Worm (Caenorhabditis elegans) whole organism, L1 larva: ENCODE results near the gene T01D3.3.

Experiments used
- ama-1 ChIP-seq: fragments of 150-350 bp; optimal IDR thresholded peaks from 2 replicates; lab custom pipeline; 2014
- blmp-1 ChIP-seq: fragments of 150-350 bp; optimal IDR thresholded peaks from 2 replicates; lab custom pipeline; 2014; ENCODE audit warnings: missing biosample characterization, missing genetic modification characterization
- ceh-63 ChIP-seq: fragments of 200-800 bp; sonication (Bioruptor generic); optimal IDR thresholded peaks from 2 replicates; lab custom pipeline; 2018; ENCODE audit warnings: mild to moderate bottlenecking, missing genetic modification characterization, missing compliant biosample characterization
- ceh-82 ChIP-seq, 3 experiments: fragments of 150-350 bp in 1 of 3; sonication (generic microtip) in 2 of 3; optimal IDR thresholded peaks; 2 replicates each; lab custom pipeline; 2014 to 2017; ENCODE audit warnings: missing biosample characterization in 3 of 3, missing genetic modification characterization in 3 of 3
- ceh-90 ChIP-seq: sonication (generic microtip); optimal IDR thresholded peaks from 2 replicates; lab custom pipeline; 2016; ENCODE audit warnings: missing genetic modification characterization, missing compliant biosample characterization
- ces-1 ChIP-seq: fragments of 150-350 bp; optimal IDR thresholded peaks from 2 replicates; lab custom pipeline; 2014; ENCODE audit warnings: missing biosample characterization, missing genetic modification reagents, missing genetic modification characterization
- efl-1 ChIP-seq, 4 experiments: fragments of 150-350 bp; optimal IDR thresholded peaks in 3 of 4; peaks in 1 of 4; 1 replicate in 1 of 4; 2 replicates in 3 of 4; lab custom pipeline; 2014; ENCODE audit warnings: missing biosample characterization in 2 of 4, missing genetic modification characterization in 2 of 4, missing genetic modification reagents in 2 of 4
- efl-3 ChIP-seq: fragments of 200-800 bp; sonication (Bioruptor generic); optimal IDR thresholded peaks from 2 replicates; lab custom pipeline; 2018; ENCODE audit warnings: mild to moderate bottlenecking, missing genetic modification characterization, missing compliant biosample characterization
- egl-13 ChIP-seq: sonication (generic microtip); optimal IDR thresholded peaks from 2 replicates; lab custom pipeline; 2016; ENCODE audit warnings: missing genotype, missing genetic modification reagents, missing genetic modification characterization, missing compliant biosample characterization
- egl-27 ChIP-seq, 2 experiments: fragments of 150-350 bp in 1 of 2; sonication (generic microtip); optimal IDR thresholded peaks; 3 replicates each; lab custom pipeline; 2017 to 2018; ENCODE audit warnings: missing biosample characterization in 2 of 2, missing genetic modification characterization in 2 of 2, missing genetic modification reagents in 2 of 2
- elt-2 ChIP-seq: sonication (generic microtip); optimal IDR thresholded peaks from 2 replicates; lab custom pipeline; 2016; ENCODE audit warnings: missing genetic modification characterization, mild to moderate bottlenecking, inconsistent platforms, missing compliant biosample characterization, missing genetic modification reagents
- fkh-4 ChIP-seq: sonication (generic microtip); optimal IDR thresholded peaks from 2 replicates; lab custom pipeline; 2016; ENCODE audit warnings: missing compliant biosample characterization, missing genetic modification characterization, borderline replicate concordance
- irx-1 ChIP-seq: sonication (generic microtip); optimal IDR thresholded peaks from 2 replicates; lab custom pipeline; 2016; ENCODE audit warnings: missing genetic modification characterization, missing compliant biosample characterization
- isw-1 ChIP-seq: fragments of 200-800 bp; sonication (Bioruptor generic); IDR thresholded peaks from 2 replicates; pipeline ENCODE4 v1.3.6; 2022; ENCODE audit warnings: missing genetic modification characterization, missing compliant biosample characterization
- jun-1 ChIP-seq: fragments of 150-350 bp; optimal IDR thresholded peaks from 2 replicates; lab custom pipeline; 2014; ENCODE audit warnings: missing biosample characterization, missing genetic modification reagents, missing genetic modification characterization
- lin-13 ChIP-seq: fragments of 150-350 bp; optimal IDR thresholded peaks from 2 replicates; lab custom pipeline; 2014; ENCODE audit warnings: missing biosample characterization, missing genetic modification reagents, missing genetic modification characterization
- lin-14 ChIP-seq: fragments of 200-800 bp; sonication (Bioruptor generic); optimal IDR thresholded peaks from 2 replicates; lab custom pipeline; 2018; ENCODE audit warnings: mild to moderate bottlenecking, missing genetic modification characterization, moderate library complexity, missing compliant biosample characterization
- lin-39 ChIP-seq: fragments of 150-350 bp; optimal IDR thresholded peaks from 2 replicates; lab custom pipeline; 2014; ENCODE audit warnings: missing biosample characterization, missing genetic modification reagents, missing genetic modification characterization
- lir-3 ChIP-seq: sonication (generic microtip); optimal IDR thresholded peaks from 2 replicates; lab custom pipeline; 2016; ENCODE audit warnings: mild to moderate bottlenecking, missing genetic modification characterization, moderate library complexity, missing compliant biosample characterization; ENCODE audit not compliant: poor library complexity
- mef-2 ChIP-seq: fragments of 150-350 bp; optimal IDR thresholded peaks from 2 replicates; lab custom pipeline; 2014; ENCODE audit warnings: missing biosample characterization, missing genetic modification characterization
- mep-1 ChIP-seq: fragments of 150-350 bp; optimal IDR thresholded peaks from 2 replicates; lab custom pipeline; 2014; ENCODE audit warnings: missing biosample characterization, missing genetic modification characterization
- nhr-19 ChIP-seq: fragments of 200-800 bp; sonication (Bioruptor generic); conservative IDR thresholded peaks from 2 replicates; pipeline ENCODE4 v1.3.6; 2022; ENCODE audit warnings: missing genetic modification characterization, missing compliant biosample characterization
- nhr-47 ChIP-seq: sonication (generic microtip); optimal IDR thresholded peaks from 2 replicates; lab custom pipeline; 2016; ENCODE audit warnings: mild to moderate bottlenecking, missing genetic modification characterization, moderate library complexity, missing compliant biosample characterization
- nhr-71 ChIP-seq: sonication (generic microtip); optimal IDR thresholded peaks from 2 replicates; lab custom pipeline; 2016; ENCODE audit warnings: mild to moderate bottlenecking, missing genetic modification characterization, moderate library complexity, missing compliant biosample characterization
- nhr-76 ChIP-seq: sonication (generic microtip); optimal IDR thresholded peaks from 2 replicates; lab custom pipeline; 2017; ENCODE audit warnings: missing biosample characterization, missing genetic modification characterization
- nhr-84 ChIP-seq: sonication (generic microtip); optimal IDR thresholded peaks from 2 replicates; lab custom pipeline; 2017; ENCODE audit warnings: missing biosample characterization, missing genetic modification characterization
- nhr-85 ChIP-seq: sonication (generic microtip); peaks from one replicate; lab custom pipeline; 2016; ENCODE audit warnings: missing genetic modification characterization, inconsistent platforms, missing compliant biosample characterization
- pag-3 ChIP-seq: sonication (generic microtip); optimal IDR thresholded peaks from 2 replicates; lab custom pipeline; 2017; ENCODE audit warnings: missing genetic modification characterization, mild to moderate bottlenecking, missing compliant biosample characterization, antibody characterized with exemption, borderline replicate concordance; ENCODE audit not compliant: insufficient read depth
- pqm-1 ChIP-seq: sonication (generic microtip); optimal IDR thresholded peaks from 3 replicates; lab custom pipeline; 2017; ENCODE audit warnings: missing biosample characterization, missing genetic modification characterization
- rnt-1 ChIP-seq: sonication (generic microtip); optimal IDR thresholded peaks from 2 replicates; lab custom pipeline; 2016; ENCODE audit warnings: mild to moderate bottlenecking, missing genetic modification characterization, moderate library complexity, missing compliant biosample characterization
- skn-1 ChIP-seq: fragments of 150-350 bp; optimal IDR thresholded peaks from 2 replicates; lab custom pipeline; 2014; ENCODE audit warnings: missing biosample characterization, missing genetic modification characterization
- snu-23 ChIP-seq: sonication (generic microtip); optimal IDR thresholded peaks from 2 replicates; lab custom pipeline; 2016; ENCODE audit warnings: missing genetic modification characterization, missing compliant biosample characterization
- sptf-1 ChIP-seq: fragments of 150-350 bp; optimal IDR thresholded peaks from 2 replicates; lab custom pipeline; 2014; ENCODE audit warnings: missing biosample characterization, missing genetic modification characterization
- swsn-7 ChIP-seq: sonication (generic microtip); optimal IDR thresholded peaks from 2 replicates; lab custom pipeline; 2016; ENCODE audit warnings: missing genetic modification characterization, missing compliant biosample characterization
- tlp-1 ChIP-seq: fragments of 150-350 bp; optimal IDR thresholded peaks from 2 replicates; lab custom pipeline; 2014; ENCODE audit warnings: missing biosample characterization, missing genetic modification characterization
- unc-86 ChIP-seq: sonication (generic microtip); optimal IDR thresholded peaks from 2 replicates; lab custom pipeline; 2016; ENCODE audit warnings: missing genetic modification characterization, missing compliant biosample characterization
- xbp-1 ChIP-seq: sonication (generic microtip); optimal IDR thresholded peaks from 2 replicates; lab custom pipeline; 2016; ENCODE audit warnings: missing genetic modification characterization, missing compliant biosample characterization
- zip-4 ChIP-seq: fragments of 200-800 bp; sonication (Bioruptor generic); optimal IDR thresholded peaks from 2 replicates; lab custom pipeline; 2018; ENCODE audit warnings: mild to moderate bottlenecking, missing genetic modification characterization, moderate library complexity, missing compliant biosample characterization

The T01D3.3 gene

DNA sequence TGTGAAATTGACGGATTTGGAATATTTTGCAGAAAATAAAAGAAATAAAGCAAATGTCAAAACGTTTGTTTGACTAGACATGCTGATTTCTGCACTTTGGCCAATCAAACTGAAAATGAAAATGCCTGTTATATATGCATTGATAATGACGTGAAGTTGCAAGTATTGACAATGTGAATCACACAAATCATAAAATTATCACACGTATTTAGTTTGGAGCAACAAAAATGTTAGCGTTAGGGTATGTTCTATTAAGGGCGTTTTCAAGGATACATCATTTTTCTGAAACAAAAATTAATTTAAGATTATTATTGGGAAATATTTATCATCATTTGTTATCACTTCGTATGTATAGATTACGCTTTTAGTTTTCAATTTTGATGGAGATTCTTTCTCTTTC lies 47.7 kb downstream of the T01D3.3 start, which contains the start of gene cld-9:
Gene cld-9 (minus strand): TSS at position 81 of the 400 bp plus-strand sequence.
- TF ChIP-seq xbp-1 (tag; lab: Kevin White, UChicago) = no peak
- TF ChIP-seq elt-2 (tag; lab: Kevin White, UChicago) = peak; percentile 41

DNA sequence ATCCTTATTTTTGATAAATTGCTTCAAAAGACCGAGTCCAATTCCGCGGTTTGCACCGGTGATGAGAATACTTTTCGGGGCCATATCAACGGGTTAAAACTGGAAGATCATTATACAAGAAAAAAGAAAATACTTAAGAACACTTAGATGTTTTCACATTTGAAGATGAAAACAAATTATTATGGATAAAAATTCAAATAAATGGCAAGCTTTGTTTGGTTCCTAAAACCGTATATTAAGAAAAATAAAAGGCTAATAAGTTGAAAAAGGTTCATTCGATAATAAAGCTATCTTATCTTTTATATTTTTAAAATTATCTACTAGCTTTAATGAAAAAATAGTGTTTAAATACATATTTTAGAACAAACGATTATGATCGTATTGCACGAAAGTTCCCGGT lies 49.4 kb downstream of the T01D3.3 start, which contains the start of gene F20G2.1:
Gene F20G2.1 (minus strand): TSS at position 101 of the 400 bp plus-strand sequence.
- no peak for TF ChIP-seq fkh-4 (tag; lab: Kevin White, UChicago)
- no peak for TF ChIP-seq zip-4 (GFP tag; lab: Kevin White, UChicago)
- no peak for TF ChIP-seq snu-23 (GFP tag; lab: Kevin White, UChicago)
- TF ChIP-seq nhr-19 (GFP tag; lab: Robert Waterston, UW) = no peak
- no peak for TF ChIP-seq jun-1 (tag; lab: Kevin White, UChicago)

ce11 chrV:13756359-13757091 lies 52.5 kb downstream of the T01D3.3 start, which contains the start of gene F20G2.2:
F20G2.2 (minus strand) TSS chrV:13756409.
- peak; percentile 23 for TF ChIP-seq blmp-1 (tag; lab: Kevin White, UChicago)
- no peak for TF ChIP-seq efl-1 (optimal IDR thresholded peaks at IDR 0.05; lab: Kevin White, UChicago)
- peak in 1 of 2 experiments; percentile 11 for TF ChIP-seq efl-1 (GFP tag; optimal IDR thresholded peaks at IDR 0.05 in 1 of 2; lab: Kevin White, UChicago)
- TF ChIP-seq isw-1 (GFP tag; lab: Robert Waterston, UW) = no peak
- TF ChIP-seq lir-3 (tag; lab: Kevin White, UChicago) = no peak
- TF ChIP-seq nhr-76 = no peak
- TF ChIP-seq ceh-63 (GFP tag; lab: Kevin White, UChicago) = no peak
- TF ChIP-seq jun-1 (tag; lab: Kevin White, UChicago) = no peak
- TF ChIP-seq ceh-90 = no peak
- TF ChIP-seq irx-1 (tag; lab: Kevin White, UChicago) = no peak
- TF ChIP-seq rnt-1 = no peak
- no peak for TF ChIP-seq ama-1 (lab: Kevin White, UChicago)
- TF ChIP-seq ceh-82 (tag; optimal IDR thresholded peaks at IDR 0.05; lab: Kevin White, UChicago) = no peak
- TF ChIP-seq nhr-47 (tag; lab: Kevin White, UChicago) = no peak
- TF ChIP-seq nhr-71 (tag; lab: Kevin White, UChicago) = peak; percentile 44
- no peak for TF ChIP-seq pag-3 (tag; lab: Kevin White, UChicago)
- TF ChIP-seq swsn-7 (tag; lab: Kevin White, UChicago) = no peak
- TF ChIP-seq zip-4 (GFP tag; lab: Kevin White, UChicago) = no peak
- TF ChIP-seq tlp-1 (tag; lab: Kevin White, UChicago) = no peak
- no peak for TF ChIP-seq efl-3 (GFP tag; lab: Kevin White, UChicago)
- no peak for TF ChIP-seq pqm-1 (tag; lab: Kevin White, UChicago)
- TF ChIP-seq lin-14 (GFP tag; lab: Kevin White, UChicago) = peak; percentile 72
- peak; percentile 38 for TF ChIP-seq mep-1 (tag; lab: Kevin White, UChicago)
- TF ChIP-seq mef-2 (tag; lab: Kevin White, UChicago) = no peak
- TF ChIP-seq nhr-19 (GFP tag; lab: Robert Waterston, UW) = no peak
- no peak for TF ChIP-seq lin-13
- TF ChIP-seq egl-13 (tag; lab: Kevin White, UChicago) = no peak
- no peak for TF ChIP-seq egl-27 (tag; optimal IDR thresholded peaks at IDR 0.05; lab: Kevin White, UChicago)
- TF ChIP-seq unc-86 (tag; lab: Kevin White, UChicago) = no peak
- peak; percentile 24 for TF ChIP-seq snu-23 (GFP tag; lab: Kevin White, UChicago)
- peak; percentile 13 for TF ChIP-seq nhr-85 (tag; lab: Kevin White, UChicago)
- TF ChIP-seq skn-1 (tag; lab: Kevin White, UChicago) = peak; percentile 56
- TF ChIP-seq ces-1 (GFP tag; lab: Kevin White, UChicago) = no peak
- TF ChIP-seq nhr-84 (tag; lab: Kevin White, UChicago) = no peak
- no peak for TF ChIP-seq sptf-1
- no peak for TF ChIP-seq lin-39 (tag; lab: Kevin White, UChicago)
